Worm (Caenorhabditis elegans) whole organism, L1 larva: ENCODE results near the gene nhr-252.

Experiments used
- aly-2 ChIP-seq: fragments of 150-350 bp; optimal IDR thresholded peaks from 2 replicates; lab custom pipeline; 2014; ENCODE audit warnings: missing biosample characterization, missing genetic modification characterization
- ama-1 ChIP-seq: fragments of 150-350 bp; optimal IDR thresholded peaks from 2 replicates; lab custom pipeline; 2014
- blmp-1 ChIP-seq: fragments of 150-350 bp; optimal IDR thresholded peaks from 2 replicates; lab custom pipeline; 2014; ENCODE audit warnings: missing biosample characterization, missing genetic modification characterization
- ceh-63 ChIP-seq: fragments of 200-800 bp; sonication (Bioruptor generic); optimal IDR thresholded peaks from 2 replicates; lab custom pipeline; 2018; ENCODE audit warnings: mild to moderate bottlenecking, missing genetic modification characterization, missing compliant biosample characterization
- fkh-10 ChIP-seq: sonication (generic microtip); optimal IDR thresholded peaks from 2 replicates; lab custom pipeline; 2017; ENCODE audit warnings: missing biosample characterization, missing genetic modification reagents, missing genetic modification characterization
- mdl-1 ChIP-seq, 2 experiments: fragments of 150-350 bp; optimal IDR thresholded peaks; 2 replicates each; lab custom pipeline; 2014 to 2017; ENCODE audit warnings: missing biosample characterization in 2 of 2, missing genetic modification characterization in 2 of 2, inconsistent platforms in 1 of 2
- nhr-28 ChIP-seq: fragments of 150-350 bp; optimal IDR thresholded peaks from 2 replicates; lab custom pipeline; 2014; ENCODE audit warnings: missing biosample characterization, missing genetic modification characterization
- pqm-1 ChIP-seq: sonication (generic microtip); optimal IDR thresholded peaks from 3 replicates; lab custom pipeline; 2017; ENCODE audit warnings: missing biosample characterization, missing genetic modification characterization
- tbx-2 ChIP-seq: sonication (generic microtip); optimal IDR thresholded peaks from 2 replicates; lab custom pipeline; 2016; ENCODE audit warnings: missing genetic modification characterization, missing compliant biosample characterization
- vab-15 ChIP-seq: sonication (generic microtip); optimal IDR thresholded peaks from 2 replicates; lab custom pipeline; 2017; ENCODE audit warnings: missing genotype, mild to moderate bottlenecking, missing genetic modification characterization, missing compliant biosample characterization
- ztf-4 ChIP-seq: fragments of 150-350 bp; optimal IDR thresholded peaks from 2 replicates; lab custom pipeline; 2014; ENCODE audit warnings: missing biosample characterization, missing genetic modification characterization

DNA sequence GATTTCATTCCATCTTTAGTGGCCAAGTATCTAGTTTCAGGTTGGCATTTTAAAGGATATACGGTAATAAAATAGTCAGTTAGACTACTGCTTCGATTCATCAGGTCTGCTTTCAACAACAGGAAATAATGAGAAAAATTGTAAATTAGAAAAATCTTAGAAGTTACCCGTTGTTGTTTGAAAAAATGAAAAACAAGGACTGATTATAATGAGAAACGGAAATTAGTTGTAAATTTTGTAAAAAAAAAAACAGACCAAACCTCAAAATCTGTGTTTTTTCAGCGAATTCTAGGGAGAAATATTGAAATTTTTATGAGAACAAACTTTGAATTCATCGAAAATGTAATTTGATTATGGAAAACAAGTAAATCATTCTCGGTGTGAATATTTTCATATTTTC, 1.4 kb upstream of the nhr-252 start, which contains the start of gene srh-62:
- TF ChIP-seq fkh-10 (no peak), pqm-1 (no peak), nhr-28 (tag; lab: Kevin White, UChicago) (no peak), blmp-1 (tag; lab: Kevin White, UChicago) (no peak), ama-1 (no peak), aly-2 (tag; lab: Kevin White, UChicago) (no peak), ztf-4 (tag; lab: Kevin White, UChicago) (no peak), vab-15 (no peak), mdl-1 (tag; optimal IDR thresholded peaks at IDR 0.05; lab: Kevin White, UChicago) (no peak), tbx-2 (tag; lab: Kevin White, UChicago) (no peak), ceh-63 (GFP tag; lab: Kevin White, UChicago) (no peak)
